Worm (Caenorhabditis elegans): ENCODE data around the gene C15H11.1.

DNA sequence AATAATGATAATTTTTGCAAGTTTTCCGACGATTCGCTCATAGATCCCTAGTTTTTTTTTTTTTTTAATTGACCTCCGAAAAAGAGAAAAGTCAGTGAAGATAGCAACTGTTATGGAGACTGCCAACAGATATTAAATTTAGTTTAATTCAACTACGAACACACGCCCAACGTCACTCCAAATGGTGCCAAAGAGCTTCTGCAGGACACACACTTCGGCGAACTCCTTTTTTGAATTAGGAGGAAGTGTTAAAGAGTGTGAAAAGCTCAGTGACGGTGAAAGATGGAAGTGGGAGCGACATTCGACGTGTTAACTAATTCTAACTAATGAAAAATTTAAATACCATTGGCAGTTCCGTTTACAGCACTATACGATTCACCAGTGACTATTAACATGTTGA, 18.4 kb downstream of the C15H11.1 start:
- no peak for TF ChIP-seq T22C8.4 (GFP tag; IDR thresholded peaks at IDR 0.05)
- TF ChIP-seq ztf-29 (GFP tag; IDR thresholded peaks at IDR 0.05): no peak
- TF ChIP-seq med-1 (GFP tag; optimal IDR thresholded peaks at IDR 0.05; ENCODE audit: insufficient read depth): no peak
- TF ChIP-seq flt-1 (GFP tag; IDR thresholded peaks at IDR 0.05): no peak
- TF ChIP-seq ref-1 (GFP tag; conservative IDR thresholded peaks at IDR 0.05): no peak
